Worm (Caenorhabditis elegans): ENCODE measurements around the gene his-4.

his-4 gene

ce11 chrV:16036166-16036565, 4.1 kb downstream of the his-4 start, which contains the start of gene T10C6.10:
T10C6.10 (plus strand) TSS chrV:16036413.
- TF ChIP-seq pha-4 (tag; optimal IDR thresholded peaks at IDR 0.05) (no peak), ces-1 (GFP tag; optimal IDR thresholded peaks at IDR 0.05) (no peak), zip-8 (tag; optimal IDR thresholded peaks at IDR 0.05) (no peak), M03D4.4 (tag; optimal IDR thresholded peaks at IDR 0.05) (no peak), sem-2 (GFP tag; optimal IDR thresholded peaks at IDR 0.05) (no peak), elt-3 (tag; optimal IDR thresholded peaks at IDR 0.05) (no peak), bed-3 (GFP tag; optimal IDR thresholded peaks at IDR 0.05) (no peak), sptf-1 (tag; optimal IDR thresholded peaks at IDR 0.05) (no peak), mab-5 (tag; optimal IDR thresholded peaks at IDR 0.05) (no peak), ceh-39 (tag; optimal IDR thresholded peaks at IDR 0.05) (no peak), nhr-28 (tag; optimal IDR thresholded peaks at IDR 0.05) (no peak), cnd-1 (tag; optimal IDR thresholded peaks at IDR 0.05) (no peak), ztf-11 (tag; optimal IDR thresholded peaks at IDR 0.05) (no peak), unc-39 (tag; optimal IDR thresholded peaks at IDR 0.05) (no peak), nhr-12 (tag; optimal IDR thresholded peaks at IDR 0.05) (no peak), flh-1 (GFP tag; optimal IDR thresholded peaks at IDR 0.05) (no peak), tbx-8 (GFP tag; optimal IDR thresholded peaks at IDR 0.05) (no peak)

ce11 chrV:16033491-16033890, 6.8 kb downstream of the his-4 start:
- TF ChIP-seq zip-8 (tag; optimal IDR thresholded peaks at IDR 0.05) (no peak), lin-32 (GFP tag; optimal IDR thresholded peaks at IDR 0.05) (no peak)

- no peak for TF ChIP-seq lin-32 (GFP tag; optimal IDR thresholded peaks at IDR 0.05)
- no peak for TF ChIP-seq drap-1 (GFP tag; optimal IDR thresholded peaks at IDR 0.05)
- no peak for TF ChIP-seq bed-3 (GFP tag; optimal IDR thresholded peaks at IDR 0.05)
- TF ChIP-seq elt-1 (tag; optimal IDR thresholded peaks at IDR 0.05; ENCODE audit: borderline replicate concordance, insufficient read depth), result no peak
- TF ChIP-seq blmp-1 (tag; optimal IDR thresholded peaks at IDR 0.05), result no peak
- TF ChIP-seq unc-120 (tag; optimal IDR thresholded peaks at IDR 0.05; ENCODE audit: poor library complexity, severe bottlenecking), result no peak
- TF ChIP-seq nhr-28 (tag; optimal IDR thresholded peaks at IDR 0.05), result no peak
- TF ChIP-seq ces-1 (GFP tag; optimal IDR thresholded peaks at IDR 0.05), result no peak
- TF ChIP-seq hlh-1 (tag; optimal IDR thresholded peaks at IDR 0.05), result no peak
- no peak for TF ChIP-seq nhr-76 (tag; optimal IDR thresholded peaks at IDR 0.05)
- no peak for TF ChIP-seq tbx-8 (GFP tag; optimal IDR thresholded peaks at IDR 0.05)
- no peak for TF ChIP-seq snpc-4 (tag; optimal IDR thresholded peaks at IDR 0.05)
- no peak for TF ChIP-seq lin-13 (tag; optimal IDR thresholded peaks at IDR 0.05)
- TF ChIP-seq mab-5 (tag; optimal IDR thresholded peaks at IDR 0.05), result no peak
- TF ChIP-seq nhr-2 (tag; optimal IDR thresholded peaks at IDR 0.05), result no peak
- no peak for TF ChIP-seq ztf-11 (tag; optimal IDR thresholded peaks at IDR 0.05)
- no peak for TF ChIP-seq elt-3 (tag; optimal IDR thresholded peaks at IDR 0.05)
- no peak for TF ChIP-seq mls-2 (tag; optimal IDR thresholded peaks at IDR 0.05)
Measured at ce11 chrV:16032761-16033160, 7.6 kb downstream of the his-4 start, which contains the start of gene T10C6.16. T10C6.16 (minus strand) TSS chrV:16033005.

ce11 chrV:16031571-16031970, 8.7 kb downstream of the his-4 start, which contains the start of gene T10C6.7:
T10C6.7 (minus strand) TSS chrV:16031713.
- no peak for TF ChIP-seq lin-13 (tag; optimal IDR thresholded peaks at IDR 0.05)
- TF ChIP-seq mep-1 (tag; optimal IDR thresholded peaks at IDR 0.05), result no peak
- no peak for TF ChIP-seq elt-3 (tag; optimal IDR thresholded peaks at IDR 0.05)
- TF ChIP-seq drap-1 (GFP tag; optimal IDR thresholded peaks at IDR 0.05), result no peak
- TF ChIP-seq elt-1 (tag; optimal IDR thresholded peaks at IDR 0.05; ENCODE audit: borderline replicate concordance, insufficient read depth), result no peak
- TF ChIP-seq M03D4.4 (tag; optimal IDR thresholded peaks at IDR 0.05), result no peak
- TF ChIP-seq sem-2 (GFP tag; optimal IDR thresholded peaks at IDR 0.05), result no peak

ce11 chrV:16029237-16029636, 11.1 kb downstream of the his-4 start:
- TF ChIP-seq ceh-43 (GFP tag; optimal IDR thresholded peaks at IDR 0.05) (no peak), nhr-2 (tag; optimal IDR thresholded peaks at IDR 0.05) (no peak), M03D4.4 (tag; optimal IDR thresholded peaks at IDR 0.05) (no peak), zip-8 (tag; optimal IDR thresholded peaks at IDR 0.05) (no peak), blmp-1 (tag; optimal IDR thresholded peaks at IDR 0.05) (no peak), snpc-4 (tag; optimal IDR thresholded peaks at IDR 0.05) (no peak), elt-3 (tag; optimal IDR thresholded peaks at IDR 0.05) (no peak), bed-3 (GFP tag; optimal IDR thresholded peaks at IDR 0.05) (no peak)

ce11 chrV:16024917-16025316, 15.4 kb downstream of the his-4 start:
- TF ChIP-seq ztf-11 (tag; optimal IDR thresholded peaks at IDR 0.05), result no peak
- TF ChIP-seq snpc-4 (tag; optimal IDR thresholded peaks at IDR 0.05), result no peak
- TF ChIP-seq M03D4.4 (tag; optimal IDR thresholded peaks at IDR 0.05), result no peak
- no peak for TF ChIP-seq bed-3 (GFP tag; optimal IDR thresholded peaks at IDR 0.05)
- TF ChIP-seq mab-5 (tag; optimal IDR thresholded peaks at IDR 0.05), result no peak
- no peak for TF ChIP-seq mls-2 (tag; optimal IDR thresholded peaks at IDR 0.05)

Data from whole organism, mixed stage, embryonic.